Worm (Caenorhabditis elegans): Measurements from ENCODE around the gene ZC376.8.
"Not testable (repeated sequence)": the region's sequence is repeated elsewhere in the genome, so short reads cannot be mapped to it uniquely, and the experiment has no call there.

The ZC376.8 gene

DNA sequence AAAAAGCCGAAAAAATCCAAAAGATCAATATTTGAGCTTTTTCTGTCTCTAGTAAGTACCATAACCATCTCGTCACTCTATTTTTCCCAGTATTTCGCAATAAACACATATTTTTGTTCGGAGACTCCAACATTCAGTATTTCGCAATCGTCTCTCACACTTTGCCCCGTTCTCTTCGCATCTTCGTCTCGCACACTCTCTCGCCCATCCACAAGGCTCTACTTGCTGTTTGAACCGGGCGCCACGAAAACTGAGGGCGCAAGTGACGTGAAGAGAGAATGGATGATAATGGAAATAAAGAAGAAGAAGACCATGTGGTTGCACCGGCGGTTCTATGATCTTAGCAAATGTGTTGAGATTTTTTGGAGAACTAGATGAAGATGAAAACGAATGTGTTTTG lies 20.0 kb downstream of the ZC376.8 start:
- TF ChIP-seq hlh-6 (tag; optimal IDR thresholded peaks at IDR 0.05) (no peak), sox-4 (tag; optimal IDR thresholded peaks at IDR 0.05) (no peak), ceh-9 (tag; optimal IDR thresholded peaks at IDR 0.05) (no peak), zip-5 (tag; optimal IDR thresholded peaks at IDR 0.05) (no peak), pros-1 (tag; optimal IDR thresholded peaks at IDR 0.05) (no peak), nfya-1 (tag; optimal IDR thresholded peaks at IDR 0.05) (peak; percentile 50), hlh-8 (tag; optimal IDR thresholded peaks at IDR 0.05) (no peak), pqm-1 (tag; optimal IDR thresholded peaks at IDR 0.05) (no peak), ceh-22 (tag; optimal IDR thresholded peaks at IDR 0.05) (no peak), tbx-2 (tag; optimal IDR thresholded peaks at IDR 0.05) (peak; percentile 45), dve-1 (tag; optimal IDR thresholded peaks at IDR 0.05) (peak; percentile 78), rnt-1 (tag; optimal IDR thresholded peaks at IDR 0.05) (no peak), syd-9 (tag; optimal IDR thresholded peaks at IDR 0.05) (no peak), npax-4 (tag; optimal IDR thresholded peaks at IDR 0.05) (no peak), odd-2 (tag; optimal IDR thresholded peaks at IDR 0.05) (no peak), pha-2 (tag; optimal IDR thresholded peaks at IDR 0.05) (no peak), T23F11.4 (GFP tag; optimal IDR thresholded peaks at IDR 0.05) (no peak), madf-2 (tag; optimal IDR thresholded peaks at IDR 0.05) (no peak), unc-55 (GFP tag; optimal IDR thresholded peaks at IDR 0.05) (peak; percentile 75), pax-1 (tag; optimal IDR thresholded peaks at IDR 0.05) (no peak), ref-2 (tag; optimal IDR thresholded peaks at IDR 0.05) (no peak), fkh-10 (GFP tag; optimal IDR thresholded peaks at IDR 0.05) (no peak), unc-42 (tag; optimal IDR thresholded peaks at IDR 0.05) (peak; percentile 28), ceh-18 (tag; optimal IDR thresholded peaks at IDR 0.05) (peak; percentile 81), ets-4 (tag; optimal IDR thresholded peaks at IDR 0.05) (peak; percentile 8), ceh-24 (tag; optimal IDR thresholded peaks at IDR 0.05) (no peak), tbx-7 (tag; optimal IDR thresholded peaks at IDR 0.05) (no peak), ceh-14 (tag; optimal IDR thresholded peaks at IDR 0.05) (no peak), unc-86 (tag; optimal IDR thresholded peaks at IDR 0.05) (no peak), unc-3 (GFP tag; conservative IDR thresholded peaks at IDR 0.05) (no peak), unc-3 (tag; optimal IDR thresholded peaks at IDR 0.05) (no peak), fkh-6 (tag; optimal IDR thresholded peaks at IDR 0.05) (no peak), pag-3 (tag; optimal IDR thresholded peaks at IDR 0.05; ENCODE audit: borderline replicate concordance) (no peak), che-1 (tag; optimal IDR thresholded peaks at IDR 0.05) (no peak), dmd-4 (tag; optimal IDR thresholded peaks at IDR 0.05; ENCODE audit: borderline replicate concordance) (no peak)

DNA sequence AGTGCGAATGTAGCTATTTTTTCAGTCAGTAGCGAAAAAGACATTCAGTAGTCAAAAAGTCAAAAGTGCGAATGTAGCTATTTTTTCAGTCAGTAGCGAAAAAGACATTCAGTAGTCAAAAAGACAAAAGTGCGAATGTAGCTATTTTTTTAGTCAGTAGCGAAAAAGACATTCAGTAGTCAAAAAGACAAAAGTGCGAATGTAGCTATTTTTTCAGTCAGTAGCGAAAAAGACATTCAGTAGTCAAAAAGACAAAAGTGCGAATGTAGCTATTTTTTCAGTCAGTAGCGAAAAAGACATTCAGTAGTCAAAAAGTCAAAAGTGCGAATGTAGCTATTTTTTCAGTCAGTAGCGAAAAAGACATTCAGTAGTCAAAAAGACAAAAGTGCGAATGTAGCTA lies 25.2 kb downstream of the ZC376.8 start, which contains the start of gene T16A9.3:
Gene T16A9.3 (plus strand): TSS at position 301 of the 400 bp plus-strand sequence.
- TF ChIP-seq hlh-13 (GFP tag; optimal IDR thresholded peaks at IDR 0.05); ceh-9 (tag; optimal IDR thresholded peaks at IDR 0.05); ceh-19 (GFP tag; optimal IDR thresholded peaks at IDR 0.05): not testable (repeated sequence)

DNA sequence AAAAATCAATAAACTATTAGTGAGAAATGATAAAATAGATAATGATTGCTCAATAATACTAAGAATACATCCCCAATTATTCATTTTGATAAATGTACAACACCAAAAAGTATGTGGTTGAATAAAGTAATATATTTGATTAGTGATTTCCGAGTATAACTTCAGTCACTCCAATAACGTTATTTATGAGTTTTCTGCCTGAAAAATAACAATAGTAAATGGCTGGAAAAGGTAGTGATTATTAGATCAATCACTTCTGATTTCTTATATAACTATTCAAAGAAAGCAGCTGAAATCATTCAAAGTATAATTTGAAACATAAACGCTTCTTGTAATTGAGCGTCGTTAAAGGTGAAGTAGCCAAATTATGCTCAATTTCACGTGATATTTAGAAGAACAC lies 30.7 kb downstream of the ZC376.8 start, which contains the start of gene str-230:
Gene str-230 (minus strand): TSS at position 101 of the 400 bp plus-strand sequence.
- TF ChIP-seq nhr-232 (tag; optimal IDR thresholded peaks at IDR 0.05), result no peak
- no peak for TF ChIP-seq unc-55 (GFP tag; optimal IDR thresholded peaks at IDR 0.05)
- TF ChIP-seq ceh-6 (GFP tag; optimal IDR thresholded peaks at IDR 0.05), result no peak
- TF ChIP-seq sox-4 (tag; optimal IDR thresholded peaks at IDR 0.05), result no peak
- TF ChIP-seq fkh-6 (tag; optimal IDR thresholded peaks at IDR 0.05), result no peak
- TF ChIP-seq ceh-14 (tag; optimal IDR thresholded peaks at IDR 0.05), result no peak
- TF ChIP-seq pax-1 (tag; optimal IDR thresholded peaks at IDR 0.05), result no peak
- TF ChIP-seq K09A11.1 (tag; optimal IDR thresholded peaks at IDR 0.05; ENCODE audit: insufficient read depth), result no peak
- no peak for TF ChIP-seq sdc-2 (tag; optimal IDR thresholded peaks at IDR 0.05)
- TF ChIP-seq dve-1 (tag; optimal IDR thresholded peaks at IDR 0.05), result no peak
- no peak for TF ChIP-seq zip-5 (tag; optimal IDR thresholded peaks at IDR 0.05)
